Worm (Caenorhabditis elegans) whole organism, L3 larva: ENCODE results near the gene F13E9.13.
A peak's percentile ranks its signal among the peaks of the same experiment; 100 is the strongest.

Experiments
- ama-1 ChIP-seq: fragments of 150-350 bp; optimal IDR thresholded peaks from 2 replicates; lab custom pipeline; 2018
- egl-27 ChIP-seq: sonication (generic microtip); optimal IDR thresholded peaks from 4 replicates; lab custom pipeline; 2017; ENCODE audit warnings: missing biosample characterization, missing genetic modification reagents, missing genetic modification characterization
- elt-3 ChIP-seq, 3 experiments: fragments of 150-350 bp in 1 of 3; sonication (generic microtip) in 2 of 3; optimal IDR thresholded peaks; 2 replicates in 2 of 3; 4 replicates in 1 of 3; lab custom pipeline; 2014 to 2017; ENCODE audit warnings: missing biosample characterization in 3 of 3, missing genetic modification characterization in 3 of 3
- mdl-1 ChIP-seq: fragments of 150-350 bp; optimal IDR thresholded peaks from 2 replicates; lab custom pipeline; 2014; ENCODE audit warnings: missing biosample characterization, missing genetic modification characterization
- nfya-1 ChIP-seq: sonication (generic microtip); optimal IDR thresholded peaks from 2 replicates; lab custom pipeline; 2017; ENCODE audit warnings: missing genetic modification characterization, mild to moderate bottlenecking, missing compliant biosample characterization, antibody characterized with exemption, moderate library complexity; ENCODE audit not compliant: insufficient read depth
- nhr-77 ChIP-seq: fragments of 150-350 bp; optimal IDR thresholded peaks from 2 replicates; lab custom pipeline; 2014; ENCODE audit warnings: missing biosample characterization, missing genetic modification characterization
- sea-2 ChIP-seq: fragments of 150-350 bp; sonication (generic microtip); optimal IDR thresholded peaks from 4 replicates; lab custom pipeline; 2014; ENCODE audit warnings: missing biosample characterization, missing genetic modification reagents, missing genetic modification characterization

DNA sequence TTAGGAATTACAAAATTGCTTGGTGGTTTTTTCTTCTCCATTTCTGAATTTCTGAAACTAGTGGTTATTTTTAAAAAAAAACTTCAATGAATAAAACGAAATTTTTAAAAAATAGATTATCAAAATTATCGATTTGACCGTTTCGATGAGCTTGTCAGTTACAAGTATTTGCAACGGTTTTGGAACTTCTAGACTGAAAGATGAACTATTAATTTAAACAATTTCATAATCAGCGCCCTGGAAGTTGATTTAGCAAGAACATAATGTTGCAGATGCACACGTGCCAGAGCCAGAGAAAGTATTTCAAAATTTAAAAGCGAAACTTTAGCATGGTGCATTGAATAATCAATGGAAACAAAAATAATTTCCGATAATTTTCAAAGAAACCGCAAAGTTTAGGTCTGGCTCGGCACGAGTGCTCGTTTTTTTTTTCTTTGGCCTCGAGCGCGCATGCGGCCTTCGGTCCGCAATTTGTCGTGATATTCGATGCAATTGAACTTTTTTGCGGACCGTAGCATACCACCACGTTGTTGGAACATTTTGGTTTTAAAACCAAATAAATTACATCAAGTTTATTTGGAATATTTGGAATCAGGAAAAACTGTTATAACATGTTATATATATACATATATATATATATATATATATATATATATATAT lies 38.5 kb upstream of the F13E9.13 start, which contains the start of gene T11G6.5:
- peak; percentile 67 for TF ChIP-seq nfya-1 (tag; lab: Kevin White, UChicago)
- TF ChIP-seq sea-2 (GFP tag; lab: Kevin White, UChicago): no peak
- TF ChIP-seq mdl-1 (tag; lab: Kevin White, UChicago): no peak
- TF ChIP-seq nhr-77: no peak
- no peak for TF ChIP-seq ama-1 (lab: Kevin White, UChicago)
- no peak for TF ChIP-seq egl-27 (tag; lab: Kevin White, UChicago)
- TF ChIP-seq elt-3 (tag; optimal IDR thresholded peaks at IDR 0.05; lab: Kevin White, UChicago): no peak
